Fruit fly (Drosophila melanogaster): Measurements from ENCODE around the gene CG15385.

CG15385 gene

DNA sequence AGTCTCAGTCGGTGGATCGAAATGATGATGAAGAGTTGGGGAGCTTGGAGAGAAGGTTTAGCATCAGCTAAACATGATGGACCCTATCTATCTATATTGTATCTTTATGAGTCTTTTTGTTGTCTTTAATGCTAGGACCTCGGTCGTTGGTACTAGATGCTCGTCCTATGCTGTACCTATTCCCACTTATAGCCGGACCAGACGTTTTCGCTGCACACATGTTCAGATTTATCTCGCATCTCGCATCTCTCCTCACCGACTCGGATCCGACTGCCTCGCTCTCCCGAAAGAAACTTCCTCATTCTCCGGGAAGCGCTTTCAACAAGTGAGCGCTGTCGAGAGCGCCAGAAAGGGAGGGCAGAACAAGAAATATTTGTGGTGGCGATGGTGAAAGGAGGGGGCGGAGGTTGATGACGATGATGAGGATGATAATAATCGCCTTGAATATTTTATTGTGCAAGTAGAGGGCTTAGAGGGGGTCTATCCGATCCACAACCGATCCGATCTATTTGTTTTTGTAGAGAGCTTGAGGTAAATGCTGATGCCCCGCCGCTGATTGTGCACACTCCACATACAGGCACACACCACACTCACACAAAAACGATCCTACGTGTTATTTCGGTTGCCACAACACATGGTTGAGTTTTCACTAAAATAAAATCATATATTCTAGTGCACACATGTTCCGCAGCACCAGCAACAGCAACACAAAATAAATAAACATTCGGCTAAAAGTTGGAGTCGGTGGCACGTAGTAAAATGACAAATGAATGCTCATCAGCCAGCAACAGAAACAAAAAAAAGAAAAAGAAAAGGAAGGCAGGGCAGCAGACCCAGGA is 49.4 kb downstream of the CG15385 start (continued):
- TF ChIP-seq CG3847 (GFP tag; IDR thresholded peaks at IDR 0.05): no peak
- no peak for TF ChIP-seq HLHmδ (GFP tag; optimal IDR thresholded peaks at IDR 0.05)
- no peak for TF ChIP-seq CG3995 (GFP tag; optimal IDR thresholded peaks at IDR 0.05)
- TF ChIP-seq z (GFP tag; IDR thresholded peaks at IDR 0.05): no peak
- peak; percentile 33 for TF ChIP-seq Xbp1 (GFP tag; optimal IDR thresholded peaks at IDR 0.05)
- no peak for TF ChIP-seq sima (GFP tag; optimal IDR thresholded peaks at IDR 0.05)
- TF ChIP-seq crol (GFP tag; IDR thresholded peaks at IDR 0.05): peak; percentile 88
- TF ChIP-seq CkIIα-i1 (GFP tag; IDR thresholded peaks at IDR 0.05): no peak
- no peak for TF ChIP-seq CG2129 (GFP tag; IDR thresholded peaks at IDR 0.05; ENCODE audit: partially characterized antibody)
- TF ChIP-seq CG1603 (tag; optimal IDR thresholded peaks at IDR 0.05): peak; percentile 26
- no peak for TF ChIP-seq ind (GFP tag; optimal IDR thresholded peaks at IDR 0.05)
- no peak for TF ChIP-seq CG8478 (optimal IDR thresholded peaks at IDR 0.05)
- TF ChIP-seq tap (tag; optimal IDR thresholded peaks at IDR 0.05): no peak
- no peak for TF ChIP-seq Vsx1 (GFP tag; optimal IDR thresholded peaks at IDR 0.05)
- TF ChIP-seq bbx (GFP tag; IDR thresholded peaks at IDR 0.05; ENCODE audit: partially characterized antibody): no peak
- no peak for TF ChIP-seq Hmx (GFP tag; optimal IDR thresholded peaks at IDR 0.05)
- no peak for TF ChIP-seq hkb (optimal IDR thresholded peaks at IDR 0.05)
- TF ChIP-seq hkb (GFP tag; IDR thresholded peaks at IDR 0.05): no peak
- no peak for TF ChIP-seq CG17328 (GFP tag; IDR thresholded peaks at IDR 0.05)
- TF ChIP-seq ase (GFP tag; IDR thresholded peaks at IDR 0.05): no peak
- TF ChIP-seq CG12155 (GFP tag; optimal IDR thresholded peaks at IDR 0.05): no peak
- no peak for TF ChIP-seq CG5245 (GFP tag; optimal IDR thresholded peaks at IDR 0.05)
- TF ChIP-seq mam (GFP tag; optimal IDR thresholded peaks at IDR 0.05): no peak
- no peak for TF ChIP-seq CG14441 (GFP tag; IDR thresholded peaks at IDR 0.05)
- no peak for TF ChIP-seq mirr (GFP tag; optimal IDR thresholded peaks at IDR 0.05)
- TF ChIP-seq CG8388 (GFP tag; optimal IDR thresholded peaks at IDR 0.05): no peak
- TF ChIP-seq dmrt99B (tag; optimal IDR thresholded peaks at IDR 0.05): peak; percentile 6
- no peak for TF ChIP-seq Sox102F (GFP tag; optimal IDR thresholded peaks at IDR 0.05)
- TF ChIP-seq jumu (GFP tag; optimal IDR thresholded peaks at IDR 0.05): peak; percentile 6
- TF ChIP-seq CG8359 (GFP tag; optimal IDR thresholded peaks at IDR 0.05; ENCODE audit: borderline replicate concordance): no peak
- TF ChIP-seq Doc2 (GFP tag; IDR thresholded peaks at IDR 0.05): no peak
- TF ChIP-seq gem (tag; optimal IDR thresholded peaks at IDR 0.05): peak; percentile 12
- TF ChIP-seq tx (GFP tag; optimal IDR thresholded peaks at IDR 0.05): no peak
- TF ChIP-seq Dref (GFP tag; IDR thresholded peaks at IDR 0.05): no peak
- no peak for TF ChIP-seq CG7963 (GFP tag; IDR thresholded peaks at IDR 0.05; ENCODE audit: partially characterized antibody)
- no peak for TF ChIP-seq Elba2 (GFP tag; optimal IDR thresholded peaks at IDR 0.05)
- no peak for TF ChIP-seq Hr39 (optimal IDR thresholded peaks at IDR 0.05)
- TF ChIP-seq Dfd (GFP tag; optimal IDR thresholded peaks at IDR 0.05): no peak
- no peak for TF ChIP-seq Spps (tag; optimal IDR thresholded peaks at IDR 0.05)
- no peak for TF ChIP-seq CG11695 (GFP tag; IDR thresholded peaks at IDR 0.05)
- no peak; the same call in 1 of the 2 replicates for TF ChIP-seq CG10366 (GFP tag; IDR thresholded peaks at IDR 0.05)
- TF ChIP-seq pum (GFP tag; optimal IDR thresholded peaks at IDR 0.05): no peak
- TF ChIP-seq H15 (GFP tag; IDR thresholded peaks at IDR 0.05): no peak
- TF ChIP-seq prd (optimal IDR thresholded peaks at IDR 0.05): no peak
- TF ChIP-seq prd (GFP tag; IDR thresholded peaks at IDR 0.05): peak; percentile 13; the same call in 1 of the 3 replicates
- TF ChIP-seq CG32767 (GFP tag; IDR thresholded peaks at IDR 0.05): no peak
- no peak for TF ChIP-seq p53 (GFP tag; optimal IDR thresholded peaks at IDR 0.05)
- no peak for TF ChIP-seq Awh (GFP tag; IDR thresholded peaks at IDR 0.05)
- peak; percentile 86 for TF ChIP-seq grn (GFP tag; optimal IDR thresholded peaks at IDR 0.05)
- peak; percentile 16; the same call in 1 of the 2 replicates for TF ChIP-seq CG32772 (GFP tag; IDR thresholded peaks at IDR 0.05)
- TF ChIP-seq CG1832 (GFP tag; optimal IDR thresholded peaks at IDR 0.05): no peak
- no peak for TF ChIP-seq ash1 (GFP tag; optimal IDR thresholded peaks at IDR 0.05)
